Worm (Caenorhabditis elegans): ENCODE results near the gene F55F10.3.
"Not testable (repeated sequence)": the region's sequence is repeated elsewhere in the genome, so short reads cannot be mapped to it uniquely, and the experiment has no call there.

ce11 chrIV:4348146-4348545 lies 11.6 kb upstream of the F55F10.3 start, which contains the start of gene W03B1.5:
- TF ChIP-seq dao-5, him-1 (tag; optimal IDR thresholded peaks at IDR 0.05): not testable (repeated sequence)
